Worm (Caenorhabditis elegans) whole organism, L3 larva: ENCODE data around the gene hum-5.

Experiments used
- R02D3.7 ChIP-seq: fragments of 150-350 bp; optimal IDR thresholded peaks from 2 replicates; lab custom pipeline; 2014; ENCODE audit warnings: missing biosample characterization, missing genetic modification characterization
- ZK546.5 ChIP-seq: sonication (generic microtip); optimal IDR thresholded peaks from 2 replicates; lab custom pipeline; 2017; ENCODE audit warnings: missing biosample characterization, missing genetic modification characterization
- ama-1 ChIP-seq: fragments of 150-350 bp; optimal IDR thresholded peaks from 2 replicates; lab custom pipeline; 2018
- ceh-28 ChIP-seq: fragments of 150-350 bp; optimal IDR thresholded peaks from 2 replicates; lab custom pipeline; 2014; ENCODE audit warnings: missing biosample characterization, missing genetic modification reagents, missing genetic modification characterization
- ceh-82 ChIP-seq: fragments of 150-350 bp; optimal IDR thresholded peaks from 2 replicates; lab custom pipeline; 2014; ENCODE audit warnings: missing biosample characterization, missing genetic modification characterization
- ceh-9 ChIP-seq: sonication (generic microtip); optimal IDR thresholded peaks from 2 replicates; lab custom pipeline; 2018; ENCODE audit warnings: missing biosample characterization, missing genetic modification characterization
- daf-12 ChIP-seq: fragments of 150-350 bp; optimal IDR thresholded peaks from 2 replicates; lab custom pipeline; 2014; ENCODE audit warnings: missing biosample characterization, missing genetic modification reagents, missing genetic modification characterization
- egl-27 ChIP-seq: sonication (generic microtip); optimal IDR thresholded peaks from 4 replicates; lab custom pipeline; 2017; ENCODE audit warnings: missing biosample characterization, missing genetic modification reagents, missing genetic modification characterization
- egl-5 ChIP-seq: fragments of 150-350 bp; optimal IDR thresholded peaks from 2 replicates; lab custom pipeline; 2017; ENCODE audit warnings: missing biosample characterization, missing genetic modification reagents, missing genetic modification characterization, inconsistent platforms
- elt-1 ChIP-seq: fragments of 150-350 bp; optimal IDR thresholded peaks from 2 replicates; lab custom pipeline; 2014; ENCODE audit warnings: missing biosample characterization, missing genetic modification characterization
- elt-2 ChIP-seq: sonication (generic microtip); optimal IDR thresholded peaks from 2 replicates; lab custom pipeline; 2016; ENCODE audit warnings: missing genetic modification reagents, mild to moderate bottlenecking, missing genetic modification characterization, missing compliant biosample characterization
- elt-3 ChIP-seq, 3 experiments: fragments of 150-350 bp in 1 of 3; sonication (generic microtip) in 2 of 3; optimal IDR thresholded peaks; 2 replicates in 2 of 3; 4 replicates in 1 of 3; lab custom pipeline; 2014 to 2017; ENCODE audit warnings: missing biosample characterization in 3 of 3, missing genetic modification characterization in 3 of 3
- eor-1 ChIP-seq, 2 experiments: fragments of 150-350 bp; optimal IDR thresholded peaks; 2 replicates each; lab custom pipeline; 2014 to 2018; ENCODE audit warnings: missing biosample characterization in 2 of 2, missing genetic modification characterization in 2 of 2
- fkh-10 ChIP-seq: sonication (generic microtip); optimal IDR thresholded peaks from 2 replicates; lab custom pipeline; 2017; ENCODE audit warnings: missing biosample characterization, missing genetic modification reagents, missing genetic modification characterization
- fkh-2 ChIP-seq: fragments of 150-350 bp; optimal IDR thresholded peaks from 2 replicates; lab custom pipeline; 2014; ENCODE audit warnings: missing biosample characterization, missing genetic modification reagents, missing genetic modification characterization
- fos-1 ChIP-seq: fragments of 150-350 bp; optimal IDR thresholded peaks from 2 replicates; lab custom pipeline; 2014; ENCODE audit warnings: missing biosample characterization, missing genetic modification characterization
- hmg-11 ChIP-seq: sonication (generic microtip); optimal IDR thresholded peaks from 2 replicates; lab custom pipeline; 2016; ENCODE audit warnings: missing genetic modification characterization, missing compliant biosample characterization
- jun-1 ChIP-seq: fragments of 150-350 bp; optimal IDR thresholded peaks from 2 replicates; lab custom pipeline; 2014; ENCODE audit warnings: missing biosample characterization, missing genetic modification reagents, missing genetic modification characterization
- lin-15B ChIP-seq: fragments of 150-350 bp; optimal IDR thresholded peaks from 2 replicates; lab custom pipeline; 2014; ENCODE audit warnings: missing biosample characterization, missing genetic modification characterization
- lsy-12 ChIP-seq: sonication (generic microtip); optimal IDR thresholded peaks from 2 replicates; lab custom pipeline; 2016; ENCODE audit warnings: mild to moderate bottlenecking, missing genetic modification characterization, missing compliant biosample characterization
- mdl-1 ChIP-seq: fragments of 150-350 bp; optimal IDR thresholded peaks from 2 replicates; lab custom pipeline; 2014; ENCODE audit warnings: missing biosample characterization, missing genetic modification characterization
- mml-1 ChIP-seq: fragments of 150-350 bp; sonication (generic microtip); optimal IDR thresholded peaks from 3 replicates; lab custom pipeline; 2014; ENCODE audit warnings: missing biosample characterization, missing genetic modification characterization
- nfya-1 ChIP-seq: sonication (generic microtip); optimal IDR thresholded peaks from 2 replicates; lab custom pipeline; 2017; ENCODE audit warnings: missing genetic modification characterization, mild to moderate bottlenecking, missing compliant biosample characterization, antibody characterized with exemption, moderate library complexity; ENCODE audit not compliant: insufficient read depth
- nhr-11 ChIP-seq: fragments of 150-350 bp; optimal IDR thresholded peaks from 2 replicates; lab custom pipeline; 2014; ENCODE audit warnings: missing biosample characterization, missing genetic modification characterization
- nhr-12 ChIP-seq: fragments of 150-350 bp; optimal IDR thresholded peaks from 2 replicates; lab custom pipeline; 2014; ENCODE audit warnings: missing biosample characterization, missing genetic modification characterization
- nhr-237 ChIP-seq: fragments of 150-350 bp; optimal IDR thresholded peaks from 2 replicates; lab custom pipeline; 2014; ENCODE audit warnings: missing biosample characterization, missing genetic modification characterization
- nhr-25 ChIP-seq: sonication (generic microtip); optimal IDR thresholded peaks from 2 replicates; lab custom pipeline; 2017; ENCODE audit warnings: missing biosample characterization, missing genetic modification characterization
- nhr-43 ChIP-seq: sonication (generic microtip); optimal IDR thresholded peaks from 2 replicates; lab custom pipeline; 2016; ENCODE audit warnings: mild to moderate bottlenecking, missing genetic modification characterization, missing compliant biosample characterization; ENCODE audit not compliant: poor library complexity, severe bottlenecking
- nhr-67 ChIP-seq: fragments of 150-350 bp; optimal IDR thresholded peaks from 2 replicates; lab custom pipeline; 2014; ENCODE audit warnings: missing biosample characterization, missing genetic modification characterization
- nhr-76 ChIP-seq: fragments of 150-350 bp; sonication (generic microtip); optimal IDR thresholded peaks from 5 replicates; lab custom pipeline; 2014; ENCODE audit warnings: missing biosample characterization, missing genetic modification characterization
- nhr-77 ChIP-seq: fragments of 150-350 bp; optimal IDR thresholded peaks from 2 replicates; lab custom pipeline; 2014; ENCODE audit warnings: missing biosample characterization, missing genetic modification characterization
- pqm-1 ChIP-seq: fragments of 150-350 bp; optimal IDR thresholded peaks from 2 replicates; lab custom pipeline; 2017; ENCODE audit warnings: missing biosample characterization, missing genetic modification characterization, inconsistent platforms
- sea-2 ChIP-seq: fragments of 150-350 bp; sonication (generic microtip); optimal IDR thresholded peaks from 4 replicates; lab custom pipeline; 2014; ENCODE audit warnings: missing biosample characterization, missing genetic modification reagents, missing genetic modification characterization
- snpc-4 ChIP-seq: fragments of 150-350 bp; optimal IDR thresholded peaks from 2 replicates; lab custom pipeline; 2014; ENCODE audit warnings: missing biosample characterization, missing genetic modification characterization
- tbx-2 ChIP-seq: sonication (generic microtip); optimal IDR thresholded peaks from 2 replicates; lab custom pipeline; 2016; ENCODE audit warnings: mild to moderate bottlenecking, missing genetic modification characterization, missing compliant biosample characterization
- unc-39 ChIP-seq: sonication (generic microtip); optimal IDR thresholded peaks from 4 replicates; lab custom pipeline; 2017; ENCODE audit warnings: missing biosample characterization, missing genetic modification characterization
- unc-62 ChIP-seq: fragments of 150-350 bp; sonication (generic microtip); optimal IDR thresholded peaks from 4 replicates; lab custom pipeline; 2014; ENCODE audit warnings: missing biosample characterization, missing genetic modification reagents, missing genetic modification characterization
- zag-1 ChIP-seq: fragments of 150-350 bp; optimal IDR thresholded peaks from 2 replicates; lab custom pipeline; 2014; ENCODE audit warnings: missing biosample characterization, missing genetic modification characterization
- ztf-11 ChIP-seq: fragments of 150-350 bp; optimal IDR thresholded peaks from 2 replicates; lab custom pipeline; 2014; ENCODE audit warnings: missing biosample characterization, missing genetic modification characterization
- ztf-4 ChIP-seq: fragments of 150-350 bp; optimal IDR thresholded peaks from 2 replicates; lab custom pipeline; 2014; ENCODE audit warnings: missing biosample characterization, missing genetic modification characterization

Gene hum-5

DNA sequence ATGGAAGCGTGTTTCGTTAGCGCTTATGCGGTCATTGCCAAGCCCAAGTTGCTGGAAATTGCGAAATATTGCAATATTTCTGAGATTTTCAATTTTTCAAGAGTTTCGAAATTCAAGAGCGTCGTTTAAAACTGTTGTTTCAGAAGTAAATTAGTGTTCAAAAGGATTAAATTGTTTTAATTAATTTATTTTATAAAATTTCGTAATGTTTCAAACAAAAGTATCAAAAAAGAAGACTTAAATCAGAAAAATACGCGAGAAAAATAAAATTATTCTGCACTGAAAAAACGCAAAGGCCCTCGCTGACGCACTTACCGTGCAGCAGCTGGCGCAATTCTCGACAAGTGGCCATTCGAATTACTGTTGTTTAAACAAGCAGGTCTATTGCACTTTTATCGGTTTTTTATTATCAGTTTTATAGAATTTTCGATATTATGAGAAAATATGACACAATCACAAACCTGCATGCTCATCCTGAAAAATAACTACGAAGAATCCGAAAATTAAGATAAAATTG, 32.5 kb downstream of the hum-5 start, which contains the start of gene tif-1A (continued):
- TF ChIP-seq fkh-10 (GFP tag; lab: Kevin White, UChicago) (no peak), ZK546.5 (no peak), mdl-1 (no peak), fos-1 (tag; lab: Kevin White, UChicago) (no peak), mml-1 (tag; lab: Kevin White, UChicago) (no peak), fkh-2 (no peak), nhr-237 (tag; lab: Kevin White, UChicago) (no peak), ceh-28 (peak; percentile 45), ceh-9 (tag; lab: Kevin White, UChicago) (no peak), egl-27 (tag; lab: Kevin White, UChicago) (no peak), tbx-2 (tag; lab: Kevin White, UChicago) (peak; percentile 65), egl-5 (peak; percentile 19), ztf-11 (tag; lab: Kevin White, UChicago) (no peak), nhr-76 (tag; lab: Kevin White, UChicago) (no peak), elt-1 (tag; lab: Kevin White, UChicago) (no peak), unc-39 (tag; lab: Kevin White, UChicago) (no peak), nhr-43 (tag; lab: Kevin White, UChicago) (peak; percentile 54), R02D3.7 (tag; lab: Kevin White, UChicago) (peak; percentile 68), snpc-4 (tag; lab: Kevin White, UChicago) (peak; percentile 82), ama-1 (lab: Kevin White, UChicago) (peak; percentile 61), nhr-25 (tag; lab: Kevin White, UChicago) (peak; percentile 66), jun-1 (tag; lab: Kevin White, UChicago) (peak; percentile 82)

DNA sequence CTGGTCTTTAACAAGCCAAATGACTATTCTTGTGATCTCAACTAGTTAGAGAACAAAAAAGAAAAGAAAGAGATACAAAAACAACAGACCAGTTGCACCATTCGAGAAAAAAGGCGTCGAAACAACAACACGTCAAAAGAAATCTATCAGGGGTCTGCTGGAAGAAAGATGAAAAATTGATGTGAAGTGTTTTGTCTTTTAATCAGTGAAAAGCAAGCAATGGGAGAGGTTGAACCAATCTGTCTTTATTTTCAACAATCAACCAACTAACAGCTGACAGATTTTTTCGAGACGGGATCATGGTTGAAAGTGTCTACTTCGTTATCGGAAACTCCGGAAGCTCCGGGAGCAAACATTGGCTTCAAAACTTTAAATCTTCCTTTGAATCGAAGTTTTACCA, 42.2 kb downstream of the hum-5 start:
- TF ChIP-seq lin-15B (tag; lab: Kevin White, UChicago) (no peak), egl-5 (peak; percentile 29)
- TF ChIP-seq, all 47 proteins: peak for 1

DNA sequence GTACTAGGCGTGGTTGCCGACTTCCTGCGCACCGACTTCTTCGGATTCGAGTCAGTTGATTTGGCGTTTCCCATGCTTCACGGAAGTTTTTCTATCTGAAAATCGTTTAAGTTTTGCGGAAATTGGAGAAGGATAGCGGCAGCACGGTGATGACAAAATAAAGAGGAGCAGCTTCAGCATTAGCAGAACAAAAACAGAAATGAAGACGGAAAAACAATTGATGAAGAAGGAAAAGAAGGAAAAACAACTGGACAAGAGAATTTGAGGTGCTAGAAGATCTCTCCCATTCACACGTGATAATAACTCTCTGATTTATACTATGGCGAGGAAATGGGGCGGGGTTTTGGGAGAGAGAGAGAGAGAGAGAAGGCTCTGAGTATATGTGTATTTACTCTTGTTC, 44.6 kb downstream of the hum-5 start, which contains the start of gene glb-11:
TSS of gene glb-11 (minus strand) at position 101 of the 400 bp plus-strand sequence.
- TF ChIP-seq fkh-2, result no peak
- no peak for TF ChIP-seq eor-1 (tag; optimal IDR thresholded peaks at IDR 0.05; lab: Kevin White, UChicago)
- no peak for TF ChIP-seq zag-1
- TF ChIP-seq egl-27 (tag; lab: Kevin White, UChicago), result no peak
- TF ChIP-seq nhr-77 (tag; lab: Kevin White, UChicago), result no peak
- TF ChIP-seq unc-62, result no peak
- TF ChIP-seq fos-1 (tag; lab: Kevin White, UChicago), result no peak
- no peak for TF ChIP-seq lin-15B (tag; lab: Kevin White, UChicago)
- no peak for TF ChIP-seq nhr-76 (tag; lab: Kevin White, UChicago)
- no peak for TF ChIP-seq daf-12 (tag; lab: Kevin White, UChicago)
- TF ChIP-seq nhr-12, result no peak
- TF ChIP-seq sea-2 (GFP tag; lab: Kevin White, UChicago), result no peak
- TF ChIP-seq, all 47 proteins: peak for 0

DNA sequence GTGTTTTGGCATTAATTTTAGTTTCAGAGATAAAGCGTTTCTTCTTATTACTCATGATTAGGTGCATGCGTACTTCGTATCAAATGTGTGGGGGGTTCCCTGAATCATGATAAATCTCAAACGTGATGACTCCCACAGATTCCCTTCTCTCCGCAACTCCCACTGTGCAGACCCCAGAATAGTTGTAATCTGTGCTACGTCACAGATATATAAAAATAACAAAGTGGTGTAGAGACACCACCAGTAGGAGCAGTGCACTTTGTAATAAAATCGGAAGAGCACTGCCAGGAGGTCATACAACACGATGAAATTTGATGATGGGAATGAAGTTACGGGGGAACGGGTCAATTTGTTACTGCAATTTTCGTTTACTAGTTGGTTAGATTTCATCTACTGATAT, 45.3 kb downstream of the hum-5 start:
- TF ChIP-seq fos-1 (tag; lab: Kevin White, UChicago) (no peak), nhr-67 (tag; lab: Kevin White, UChicago) (no peak), elt-3 (tag; optimal IDR thresholded peaks at IDR 0.05; lab: Kevin White, UChicago) (no peak), nfya-1 (tag; lab: Kevin White, UChicago) (peak; percentile 33), nhr-237 (tag; lab: Kevin White, UChicago) (no peak)

DNA sequence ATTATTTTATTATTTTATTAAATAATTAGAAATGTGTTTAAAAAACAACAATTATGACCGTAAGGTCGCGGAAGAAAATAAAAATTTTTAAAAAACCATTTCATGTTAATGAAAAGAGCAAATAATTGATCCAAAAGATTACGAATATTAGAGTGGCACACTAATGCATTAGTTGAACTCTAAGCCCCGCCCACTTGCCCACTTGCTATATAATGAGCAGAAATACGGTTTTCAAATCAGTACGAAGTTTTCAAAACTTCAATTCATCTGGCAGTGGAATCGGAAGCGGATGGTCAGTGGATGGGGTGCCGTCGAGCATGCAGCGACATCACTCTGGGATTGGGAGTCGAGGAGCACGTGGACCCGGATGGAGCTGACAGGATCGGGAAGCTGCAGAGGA, 48.9 kb downstream of the hum-5 start, which contains the start of gene C36E8.6:
TSS of gene C36E8.6 (plus strand) at position 301 of the 400 bp plus-strand sequence.
- TF ChIP-seq lin-15B (tag; lab: Kevin White, UChicago), result no peak
- no peak for TF ChIP-seq elt-1 (tag; lab: Kevin White, UChicago)
- TF ChIP-seq mml-1 (tag; lab: Kevin White, UChicago), result no peak
- no peak for TF ChIP-seq pqm-1 (tag; lab: Kevin White, UChicago)
- no peak for TF ChIP-seq ama-1 (lab: Kevin White, UChicago)
- no peak for TF ChIP-seq hmg-11 (tag; lab: Kevin White, UChicago)
- TF ChIP-seq elt-3 (tag; optimal IDR thresholded peaks at IDR 0.05; lab: Kevin White, UChicago), result no peak
- TF ChIP-seq nhr-11 (tag; lab: Kevin White, UChicago), result no peak
- no peak for TF ChIP-seq nhr-12
- TF ChIP-seq zag-1, result no peak
- TF ChIP-seq ztf-4 (tag; lab: Kevin White, UChicago), result no peak
- TF ChIP-seq fkh-2, result no peak
- no peak for TF ChIP-seq nfya-1 (tag; lab: Kevin White, UChicago)
- no peak for TF ChIP-seq jun-1 (tag; lab: Kevin White, UChicago)
- TF ChIP-seq ceh-82, result no peak
- TF ChIP-seq tbx-2 (tag; lab: Kevin White, UChicago), result no peak
- no peak for TF ChIP-seq lsy-12 (tag; lab: Kevin White, UChicago)
- TF ChIP-seq elt-2, result no peak
- TF ChIP-seq, all 47 proteins: peak for 0
